Fruit fly (Drosophila melanogaster) whole organism, pupa: ENCODE results near the gene CG7720.
A peak's percentile ranks its signal among the peaks of the same experiment; 100 is the strongest.

Source experiments
- CG12605 ChIP-seq: fragments of 200-800 bp; sonication (Bioruptor generic); IDR thresholded peaks from 2 replicates; pipeline ENCODE4 v1.3.6; 2022; ENCODE audit warnings: missing biosample characterization, missing genetic modification characterization
- CG13204 ChIP-seq: fragments of 200-800 bp; sonication (Bioruptor generic); optimal IDR thresholded peaks from 2 replicates; lab custom pipeline; 2018; ENCODE audit warnings: missing biosample characterization, mild to moderate bottlenecking, missing genetic modification characterization, moderate library complexity
- CG14655 ChIP-seq: fragments of 200-800 bp; sonication (Bioruptor generic); optimal IDR thresholded peaks from 3 replicates; lab custom pipeline; 2017; ENCODE audit warnings: mild to moderate bottlenecking, missing biosample characterization, missing genetic modification reagents, missing genetic modification characterization
- CG15710 ChIP-seq: fragments of 200-800 bp; sonication (Bioruptor generic); optimal IDR thresholded peaks from 2 replicates; lab custom pipeline; 2018; ENCODE audit warnings: missing biosample characterization, mild to moderate bottlenecking, missing genetic modification characterization, moderate library complexity
- CG17806 ChIP-seq: fragments of 200-800 bp; sonication (Bioruptor generic); optimal IDR thresholded peaks from 2 replicates; lab custom pipeline; 2018; ENCODE audit warnings: missing biosample characterization, mild to moderate bottlenecking, missing genetic modification characterization, moderate library complexity
- CG34367 ChIP-seq: fragments of 200-800 bp; sonication (Bioruptor generic); optimal IDR thresholded peaks from 2 replicates; lab custom pipeline; 2018; ENCODE audit warnings: missing biosample characterization, mild to moderate bottlenecking, missing genetic modification characterization
- CG8159 ChIP-seq: fragments of 200-800 bp; sonication (Bioruptor generic); optimal IDR thresholded peaks from 3 replicates; lab custom pipeline; 2018; ENCODE audit warnings: missing biosample characterization, mild to moderate bottlenecking, missing genetic modification characterization, moderate library complexity
- CG8301 ChIP-seq: fragments of 200-800 bp; sonication (Bioruptor generic); optimal IDR thresholded peaks from 2 replicates; lab custom pipeline; 2018; ENCODE audit warnings: missing biosample characterization, mild to moderate bottlenecking, missing genetic modification characterization
- CG9948 ChIP-seq: fragments of 200-800 bp; sonication (Bioruptor generic); optimal IDR thresholded peaks from 2 replicates; lab custom pipeline; 2018; ENCODE audit warnings: missing biosample characterization, mild to moderate bottlenecking, missing genetic modification characterization, moderate library complexity
- Pif1A ChIP-seq: fragments of 200-800 bp; sonication (Bioruptor generic); optimal IDR thresholded peaks from 3 replicates; lab custom pipeline; 2016; ENCODE audit warnings: missing biosample characterization, missing genetic modification characterization
- Pif1B ChIP-seq: fragments of 200-800 bp; sonication (Bioruptor generic); optimal IDR thresholded peaks from 3 replicates; lab custom pipeline; 2016; ENCODE audit warnings: missing biosample characterization, missing genetic modification characterization
- gl ChIP-seq: fragments of 200-800 bp; sonication (Bioruptor generic); optimal IDR thresholded peaks from 2 replicates; lab custom pipeline; 2018; ENCODE audit warnings: missing biosample characterization, mild to moderate bottlenecking, missing genetic modification characterization
- rn ChIP-seq: fragments of 200-800 bp; sonication (Bioruptor generic); IDR thresholded peaks from 2 replicates; pipeline ENCODE4 v1.3.6; 2022; ENCODE audit warnings: missing biosample characterization, missing genetic modification characterization

The CG7720 gene

dm6 chr3R:18719767-18720341 lies 75.1 kb downstream of the CG7720 start:
- TF ChIP-seq CG13204 (GFP tag; lab: Kevin White, UChicago) (peak; percentile 9), CG34367 (tag; lab: Kevin White, UChicago) (peak; percentile 37), CG14655 (GFP tag; lab: Kevin White, UChicago) (peak; percentile 42), rn (GFP tag; lab: Robert Waterston, UW) (no peak), CG8159 (tag; lab: Kevin White, UChicago) (peak; percentile 79), CG9948 (tag; lab: Kevin White, UChicago) (no peak), CG17806 (tag; lab: Kevin White, UChicago) (no peak), CG8301 (tag; lab: Kevin White, UChicago) (no peak), Pif1B (GFP tag; lab: Kevin White, UChicago) (peak; percentile 43), Pif1A (GFP tag; lab: Kevin White, UChicago) (peak; percentile 53), gl (tag; lab: Kevin White, UChicago) (peak; percentile 41), CG15710 (tag; lab: Kevin White, UChicago) (peak; percentile 73), CG12605 (GFP tag; lab: Robert Waterston, UW) (no peak; the same call in 1 of the 2 replicates)
